Fruit fly (Drosophila melanogaster): Measurements from ENCODE around the gene CG13082.

Gene CG13082

dm6 chr2L:19586436-19587333, 48.5 kb downstream of the CG13082 start, which contains the start of gene Lar (continued):
- TF ChIP-seq CG17385 (GFP tag; optimal IDR thresholded peaks at IDR 0.05) (peak; percentile 26), yki (optimal IDR thresholded peaks at IDR 0.05) (no peak), CG4328 (GFP tag; optimal IDR thresholded peaks at IDR 0.05) (peak; percentile 26), cas (GFP tag; IDR thresholded peaks at IDR 0.05) (0 out of 2 replicates have a peak, but pooled peaks have one; percentile 17), CG6689 (GFP tag; IDR thresholded peaks at IDR 0.05) (peak; percentile 39; the same call in 1 of the 2 replicates), run (tag; optimal IDR thresholded peaks at IDR 0.05) (no peak), Scr (GFP tag; IDR thresholded peaks at IDR 0.05; ENCODE audit: partially characterized antibody) (no peak), CG31441 (GFP tag; IDR thresholded peaks at IDR 0.05) (peak; percentile 73; the same call in 1 of the 2 replicates), twi (tag; optimal IDR thresholded peaks at IDR 0.05) (no peak), Tbp (GFP tag; optimal IDR thresholded peaks at IDR 0.05) (no peak), CG10209 (GFP tag; optimal IDR thresholded peaks at IDR 0.05) (peak; percentile 47), Abd-B (GFP tag; optimal IDR thresholded peaks at IDR 0.05) (no peak), Mrtf (GFP tag; IDR thresholded peaks at IDR 0.05) (peak; percentile 50; the same call in 1 of the 3 replicates), cg (GFP tag; optimal IDR thresholded peaks at IDR 0.05) (no peak), fd96Cb (tag; optimal IDR thresholded peaks at IDR 0.05) (peak; percentile 15), ATbp (GFP tag; optimal IDR thresholded peaks at IDR 0.05) (no peak), jigr1 (GFP tag; IDR thresholded peaks at IDR 0.05) (no peak; the same call in 2 of the 3 replicates), CTCF (GFP tag; optimal IDR thresholded peaks at IDR 0.05) (no peak), Fer2 (tag; optimal IDR thresholded peaks at IDR 0.05) (no peak), CG18476 (GFP tag; optimal IDR thresholded peaks at IDR 0.05) (peak; percentile 1), CG43689 (GFP tag; IDR thresholded peaks at IDR 0.05) (no peak), jumu (GFP tag; optimal IDR thresholded peaks at IDR 0.05) (peak; percentile 76), gcm (GFP tag; optimal IDR thresholded peaks at IDR 0.05) (peak; percentile 31), CG3163 (GFP tag; optimal IDR thresholded peaks at IDR 0.05) (peak; percentile 46), ab (GFP tag; optimal IDR thresholded peaks at IDR 0.05) (peak; percentile 44), BEAF-32 (GFP tag; optimal IDR thresholded peaks at IDR 0.05) (peak; percentile 47), ewg (GFP tag; optimal IDR thresholded peaks at IDR 0.05) (peak; percentile 86), CG10147 (GFP tag; optimal IDR thresholded peaks at IDR 0.05) (peak; percentile 39), CG10431 (GFP tag; optimal IDR thresholded peaks at IDR 0.05) (peak; percentile 53), pan (optimal IDR thresholded peaks at IDR 0.05) (no peak), pan (GFP tag; optimal IDR thresholded peaks at IDR 0.05 in 1 of 2, IDR thresholded peaks at IDR 0.05 in 1 of 2) (peak in 1 of 2 experiments; percentile 73), eve (GFP tag; optimal IDR thresholded peaks at IDR 0.05) (no peak), B-H1 (GFP tag; IDR thresholded peaks at IDR 0.05) (peak; percentile 19; the same call in 1 of the 3 replicates), bbx (GFP tag; IDR thresholded peaks at IDR 0.05; ENCODE audit: partially characterized antibody) (no peak), Poxn (GFP tag; IDR thresholded peaks at IDR 0.05) (no peak), gsb-n (tag; optimal IDR thresholded peaks at IDR 0.05) (no peak), CG12391 (tag; optimal IDR thresholded peaks at IDR 0.05) (peak; percentile 72), Neu2 (GFP tag; optimal IDR thresholded peaks at IDR 0.05; ENCODE audit: borderline replicate concordance) (no peak), bab2 (GFP tag; optimal IDR thresholded peaks at IDR 0.05) (peak; percentile 53), CG11398 (GFP tag; optimal IDR thresholded peaks at IDR 0.05) (peak; percentile 24), CG17361 (GFP tag; IDR thresholded peaks at IDR 0.05) (peak; percentile 69), ftz-f1 (GFP tag; optimal IDR thresholded peaks at IDR 0.05) (no peak), CG17829 (tag; optimal IDR thresholded peaks at IDR 0.05) (peak; percentile 69), Hsf (GFP tag; optimal IDR thresholded peaks at IDR 0.05) (peak; percentile 69), usp (GFP tag; optimal IDR thresholded peaks at IDR 0.05) (no peak), CG12659 (GFP tag; optimal IDR thresholded peaks at IDR 0.05) (peak; percentile 84), gro (GFP tag; optimal IDR thresholded peaks at IDR 0.05) (peak; percentile 32), dysf (GFP tag; IDR thresholded peaks at IDR 0.05) (0 out of 3 replicates have a peak, but pooled peaks have one; percentile 38), CG14014 (GFP tag; IDR thresholded peaks at IDR 0.05) (peak; percentile 43; the same call in 1 of the 2 replicates), Taf1 (GFP tag; IDR thresholded peaks at IDR 0.05) (no peak)
